Fruit fly (Drosophila melanogaster): ENCODE data around the gene CG44002.

The CG44002 gene

DNA sequence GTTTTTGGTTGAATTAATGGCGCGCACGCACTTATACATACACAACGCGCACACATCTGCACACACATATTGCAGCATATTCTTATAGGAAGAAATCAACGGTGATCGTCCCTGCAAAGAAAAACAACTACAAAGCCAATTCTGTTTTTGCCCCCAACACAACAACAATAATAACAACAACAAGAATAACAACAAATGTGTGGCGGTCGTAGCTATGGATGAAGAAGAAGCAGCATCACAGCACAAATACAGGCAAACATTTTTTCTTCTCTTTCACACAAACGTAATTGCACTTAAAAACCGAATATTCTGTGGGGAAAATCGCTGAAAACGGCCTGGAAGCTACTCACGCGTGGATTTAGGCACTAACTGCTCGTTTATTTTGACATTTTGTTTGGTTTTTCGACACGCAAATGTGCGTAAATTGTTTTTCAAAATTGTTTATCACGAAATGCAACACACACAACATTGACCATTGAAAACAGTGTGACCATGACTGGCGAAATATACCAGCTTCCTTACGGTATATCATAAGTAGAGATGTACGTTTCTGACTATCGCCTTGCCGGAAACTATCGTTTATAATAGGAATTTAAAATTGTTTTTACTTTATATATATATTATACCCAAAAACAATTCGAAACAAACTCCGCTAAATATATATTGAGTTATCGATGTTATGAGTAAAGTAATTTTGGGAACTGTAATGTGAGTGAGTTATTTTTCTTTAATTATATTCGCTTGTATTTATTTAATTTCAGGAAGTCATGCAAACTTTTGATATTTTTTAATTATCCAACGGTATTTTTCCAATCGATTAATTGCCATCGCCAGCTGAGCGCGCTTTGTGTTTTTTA is 11.5 kb downstream of the CG44002 start, which contains the start of the genes Mad and gkt (continued):
- no peak for TF ChIP-seq oc (tag; optimal IDR thresholded peaks at IDR 0.05)
- TF ChIP-seq Doc3 (GFP tag; IDR thresholded peaks at IDR 0.05; ENCODE audit: partially characterized antibody): 0 out of 3 replicates have a peak, but pooled peaks have one; percentile 28
- no peak for TF ChIP-seq CG11695 (GFP tag; IDR thresholded peaks at IDR 0.05)
- no peak for TF ChIP-seq Vsx1 (GFP tag; optimal IDR thresholded peaks at IDR 0.05)
- TF ChIP-seq CG4360 (GFP tag; IDR thresholded peaks at IDR 0.05): peak; percentile 92
- TF ChIP-seq HLH4C (GFP tag; IDR thresholded peaks at IDR 0.05; ENCODE audit: partially characterized antibody): peak; percentile 31; the same call in 1 of the 3 replicates
- TF ChIP-seq gem (tag; optimal IDR thresholded peaks at IDR 0.05): peak; percentile 4
- TF ChIP-seq CG16813 (GFP tag; IDR thresholded peaks at IDR 0.05; ENCODE audit: partially characterized antibody): peak; percentile 65
- TF ChIP-seq CG4617 (GFP tag; optimal IDR thresholded peaks at IDR 0.05; ENCODE audit: borderline replicate concordance): peak; percentile 36
- no peak for TF ChIP-seq CG5180 (GFP tag; optimal IDR thresholded peaks at IDR 0.05)
- TF ChIP-seq scrt (GFP tag; optimal IDR thresholded peaks at IDR 0.05): no peak
- peak; percentile 51; the same call in 2 of the 3 replicates for TF ChIP-seq CG6791 (GFP tag; IDR thresholded peaks at IDR 0.05; ENCODE audit: partially characterized antibody)
- TF ChIP-seq sna (GFP tag; IDR thresholded peaks at IDR 0.05; ENCODE audit: partially characterized antibody): 0 out of 2 replicates have a peak, but pooled peaks have one; percentile 30
- TF ChIP-seq Elba2 (GFP tag; optimal IDR thresholded peaks at IDR 0.05): peak; percentile 26
- TF ChIP-seq CG1233 (GFP tag; optimal IDR thresholded peaks at IDR 0.05): no peak
- TF ChIP-seq peb (GFP tag; IDR thresholded peaks at IDR 0.05): no peak
- TF ChIP-seq bbx (GFP tag; IDR thresholded peaks at IDR 0.05; ENCODE audit: partially characterized antibody): no peak
- no peak for TF ChIP-seq bab2 (GFP tag; optimal IDR thresholded peaks at IDR 0.05)
- TF ChIP-seq nom (GFP tag; optimal IDR thresholded peaks at IDR 0.05): peak; percentile 60
- peak; percentile 47; the same call in 1 of the 2 replicates for TF ChIP-seq CG13287 (GFP tag; IDR thresholded peaks at IDR 0.05; ENCODE audit: partially characterized antibody)
- TF ChIP-seq Sry-δ (GFP tag; optimal IDR thresholded peaks at IDR 0.05): peak; percentile 40
- peak; percentile 19; the same call in 1 of the 2 replicates for TF ChIP-seq Bgb (GFP tag; IDR thresholded peaks at IDR 0.05; ENCODE audit: partially characterized antibody)
- TF ChIP-seq inv (GFP tag; IDR thresholded peaks at IDR 0.05; ENCODE audit: partially characterized antibody): peak; percentile 52
- peak; percentile 42 for TF ChIP-seq sens (GFP tag)
- no peak for TF ChIP-seq Camta (GFP tag; optimal IDR thresholded peaks at IDR 0.05)
- peak; percentile 88 for TF ChIP-seq chinmo (GFP tag; IDR thresholded peaks at IDR 0.05; ENCODE audit: partially characterized antibody)
- TF ChIP-seq D19A (tag; optimal IDR thresholded peaks at IDR 0.05): no peak
- no peak for TF ChIP-seq tio (GFP tag; optimal IDR thresholded peaks at IDR 0.05)
- no peak for TF ChIP-seq CG16863 (GFP tag; optimal IDR thresholded peaks at IDR 0.05)
- TF ChIP-seq tap (tag; optimal IDR thresholded peaks at IDR 0.05): no peak
- TF ChIP-seq vnd (GFP tag; IDR thresholded peaks at IDR 0.05; ENCODE audit: partially characterized antibody): peak; percentile 21; the same call in 2 of the 3 replicates
- peak; percentile 96 for TF ChIP-seq CG17385 (GFP tag; optimal IDR thresholded peaks at IDR 0.05)
- no peak for TF ChIP-seq p53 (GFP tag; optimal IDR thresholded peaks at IDR 0.05)
- peak; percentile 73 for TF ChIP-seq CG3838 (GFP tag; optimal IDR thresholded peaks at IDR 0.05)
- TF ChIP-seq Scr (GFP tag; IDR thresholded peaks at IDR 0.05; ENCODE audit: partially characterized antibody): peak; percentile 67
- peak; percentile 47 for TF ChIP-seq E2f2 (GFP tag; IDR thresholded peaks at IDR 0.05)
- no peak for TF ChIP-seq psq (GFP tag; optimal IDR thresholded peaks at IDR 0.05)
- peak; percentile 64 for TF ChIP-seq CG3995 (GFP tag; optimal IDR thresholded peaks at IDR 0.05)
- TF ChIP-seq YL-1 (GFP tag; optimal IDR thresholded peaks at IDR 0.05): peak; percentile 41
- no peak for TF ChIP-seq CG18476 (GFP tag; optimal IDR thresholded peaks at IDR 0.05)
- peak; percentile 47; the same call in 1 of the 2 replicates for TF ChIP-seq CG9932 (GFP tag; IDR thresholded peaks at IDR 0.05)
- peak; percentile 36; the same call in 2 of the 3 replicates for TF ChIP-seq Aef1 (GFP tag; IDR thresholded peaks at IDR 0.05)
- TF ChIP-seq unc-4 (GFP tag; IDR thresholded peaks at IDR 0.05; ENCODE audit: partially characterized antibody): peak; percentile 51
- peak; percentile 17 for TF ChIP-seq sqz (GFP tag; optimal IDR thresholded peaks at IDR 0.05)
- 0 out of 3 replicates have a peak, but pooled peaks have one; percentile 8 for TF ChIP-seq CG34422 (GFP tag; IDR thresholded peaks at IDR 0.05)
- peak; percentile 51 for TF ChIP-seq nerfin-2 (GFP tag; IDR thresholded peaks at IDR 0.05; ENCODE audit: partially characterized antibody)
